Worm (Caenorhabditis elegans): ENCODE data around the gene sdz-6.
A peak's percentile ranks its signal among the peaks of the same experiment; 100 is the strongest.
"Not testable (repeated sequence)": the region's sequence is repeated elsewhere in the genome, so short reads cannot be mapped to it uniquely, and the experiment has no call there.

The sdz-6 gene

DNA sequence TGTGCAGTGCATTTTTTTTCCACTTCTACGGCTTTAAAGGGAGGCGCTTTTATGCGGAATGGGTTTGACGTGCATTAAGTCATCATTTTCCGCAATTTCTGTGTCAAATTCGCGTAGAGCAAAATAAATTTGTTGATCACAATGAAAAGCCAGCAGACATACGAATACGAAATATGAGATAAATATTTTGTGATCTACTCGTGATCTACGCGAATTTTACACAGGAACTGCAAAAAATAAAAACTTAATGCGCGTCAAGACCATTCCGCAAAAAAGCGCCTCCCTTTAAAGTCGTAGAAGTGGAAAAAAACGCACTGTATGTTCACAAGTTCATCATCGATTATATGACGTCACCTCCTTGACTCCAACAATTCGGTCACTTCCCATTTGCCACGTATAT lies 9.0 kb upstream of the sdz-6 start, which contains the start of gene C43D7.8:
C43D7.8 (minus strand) TSS at position 101 of the 400 bp plus-strand sequence.
- TF ChIP-seq ceh-82 (tag; optimal IDR thresholded peaks at IDR 0.05), result no peak
- TF ChIP-seq ceh-8 (GFP tag; optimal IDR thresholded peaks at IDR 0.05), result no peak
- no peak for TF ChIP-seq irx-1 (tag; optimal IDR thresholded peaks at IDR 0.05)
- no peak for TF ChIP-seq lir-3 (tag; optimal IDR thresholded peaks at IDR 0.05; ENCODE audit: poor library complexity)
- no peak for TF ChIP-seq unc-86 (tag; optimal IDR thresholded peaks at IDR 0.05)
- no peak for TF ChIP-seq jun-1 (tag; optimal IDR thresholded peaks at IDR 0.05)
- TF ChIP-seq egl-13 (tag; optimal IDR thresholded peaks at IDR 0.05), result no peak
- TF ChIP-seq dsc-1 (tag; optimal IDR thresholded peaks at IDR 0.05), result no peak

DNA sequence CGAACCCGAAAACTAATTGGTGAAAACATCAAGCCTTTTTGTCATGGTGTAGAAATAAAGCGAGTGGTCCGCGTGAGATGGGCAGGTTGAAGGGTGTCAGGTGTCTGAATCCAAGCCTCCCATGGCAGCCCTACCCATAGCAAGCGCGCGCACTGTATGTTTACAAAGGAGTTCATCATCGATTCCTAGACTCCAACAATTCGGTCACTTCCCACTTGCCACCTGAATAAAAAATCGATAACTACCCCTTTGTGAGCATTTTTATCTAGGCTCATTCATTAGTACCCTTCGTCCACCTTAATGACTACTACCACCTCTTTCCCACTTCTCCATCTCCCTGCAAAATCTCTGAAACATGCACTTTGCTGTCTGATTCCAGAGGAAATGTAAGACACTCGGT lies 7.4 kb upstream of the sdz-6 start, which contains the start of gene fbxb-64:
fbxb-64 (plus strand) TSS at position 301 of the 400 bp plus-strand sequence.
- TF ChIP-seq nhr-20 (tag; optimal IDR thresholded peaks at IDR 0.05), result no peak
- TF ChIP-seq jun-1 (tag; optimal IDR thresholded peaks at IDR 0.05), result no peak
- TF ChIP-seq mef-2 (tag; optimal IDR thresholded peaks at IDR 0.05), result no peak
- no peak for TF ChIP-seq tbx-2 (tag; optimal IDR thresholded peaks at IDR 0.05)
- TF ChIP-seq blmp-1 (tag; optimal IDR thresholded peaks at IDR 0.05), result no peak
- no peak for TF ChIP-seq dpl-1 (GFP tag; optimal IDR thresholded peaks at IDR 0.05)
- no peak for TF ChIP-seq ceh-63 (GFP tag; optimal IDR thresholded peaks at IDR 0.05)
- TF ChIP-seq ztf-11 (tag; optimal IDR thresholded peaks at IDR 0.05), result no peak
- no peak for TF ChIP-seq lin-39 (tag; optimal IDR thresholded peaks at IDR 0.05)
- no peak for TF ChIP-seq dsc-1 (tag; optimal IDR thresholded peaks at IDR 0.05)
- TF ChIP-seq efl-3 (GFP tag; optimal IDR thresholded peaks at IDR 0.05), result no peak
- TF ChIP-seq sptf-1 (tag; optimal IDR thresholded peaks at IDR 0.05), result no peak
- no peak for TF ChIP-seq unc-30 (tag; optimal IDR thresholded peaks at IDR 0.05)
- TF ChIP-seq nhr-47 (tag; optimal IDR thresholded peaks at IDR 0.05), result no peak
- no peak for TF ChIP-seq xbp-1 (tag; optimal IDR thresholded peaks at IDR 0.05)

DNA sequence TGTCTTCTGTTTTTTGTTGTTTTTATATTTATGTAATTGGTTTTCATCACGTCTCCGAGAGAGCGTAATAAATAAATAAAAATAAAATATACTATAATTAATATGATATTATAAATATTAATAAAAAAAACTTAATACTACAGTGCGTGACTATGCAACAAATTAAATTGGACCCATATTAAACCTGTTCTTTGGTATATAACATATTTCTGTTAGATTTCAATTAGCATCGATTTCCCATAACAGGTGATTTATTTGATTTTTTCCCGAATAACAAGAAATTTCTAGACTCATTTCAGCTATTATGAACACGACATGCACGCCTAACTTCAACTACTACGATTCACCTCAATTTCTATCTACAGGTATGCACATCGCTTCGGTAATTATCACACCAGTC lies 3.4 kb upstream of the sdz-6 start, which contains the start of gene srh-208:
srh-208 (plus strand) TSS at position 301 of the 400 bp plus-strand sequence.
- not testable (repeated sequence) for TF ChIP-seq swsn-7 (tag; optimal IDR thresholded peaks at IDR 0.05); nhr-90 (tag; optimal IDR thresholded peaks at IDR 0.05; ENCODE audit: poor library complexity); fkh-8 (tag; optimal IDR thresholded peaks at IDR 0.05)

DNA sequence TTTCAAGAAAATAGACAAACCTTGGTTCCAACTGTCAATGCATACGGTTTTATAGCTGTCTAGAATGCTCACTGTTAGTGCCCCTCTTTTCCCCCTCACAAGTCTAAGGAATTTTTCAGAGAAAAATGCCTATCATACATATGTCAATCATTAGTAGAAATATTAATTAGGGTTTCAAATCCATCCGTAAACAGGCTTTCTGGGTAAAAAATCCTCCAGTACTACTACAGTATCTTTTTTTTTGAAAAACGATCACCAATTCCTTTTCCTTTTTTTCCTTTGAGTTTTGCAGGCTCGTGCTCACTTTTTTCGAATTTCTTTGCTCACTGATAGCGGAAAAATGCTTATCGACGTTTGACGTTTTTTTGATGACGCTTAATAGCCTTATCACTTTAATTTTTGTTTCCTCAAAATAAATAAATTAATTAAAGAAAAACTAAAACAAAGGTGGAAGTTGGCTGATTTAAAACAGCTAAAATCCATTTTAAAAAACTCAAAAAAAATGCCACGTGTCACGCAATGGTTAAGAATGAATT lies 885 bp upstream of the sdz-6 start, which contains the start of gene C43D7.7:
C43D7.7 (minus strand) TSS at position 51 of the 536 bp plus-strand sequence.
- TF ChIP-seq elt-2 (tag; optimal IDR thresholded peaks at IDR 0.05), result peak; percentile 69
- TF ChIP-seq jun-1 (tag; optimal IDR thresholded peaks at IDR 0.05), result no peak

DNA sequence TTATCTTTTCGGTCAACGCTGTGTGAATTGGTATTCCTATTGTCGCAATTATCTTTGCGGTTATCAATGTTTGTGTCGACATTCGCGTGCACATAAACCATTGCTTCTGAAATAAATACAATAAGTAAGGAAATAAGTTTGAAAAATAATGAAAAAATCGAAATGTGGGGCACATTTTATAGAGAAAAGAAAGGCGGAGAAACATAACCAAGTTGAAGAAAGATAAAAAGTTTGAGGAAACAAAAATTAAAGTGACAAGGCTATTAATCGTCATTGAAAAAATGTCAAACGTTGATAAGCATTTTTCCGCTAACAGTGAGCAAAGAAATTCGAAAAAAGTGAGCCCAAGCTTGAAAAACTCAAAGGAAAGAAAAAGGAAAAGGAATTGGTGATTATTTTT lies 2.0 kb downstream of the sdz-6 start, which contains the start of gene C43D7.4:
C43D7.4 (minus strand) TSS at position 101 of the 400 bp plus-strand sequence.
- TF ChIP-seq ceh-90 (tag; optimal IDR thresholded peaks at IDR 0.05), result no peak
- TF ChIP-seq lin-13 (GFP tag; optimal IDR thresholded peaks at IDR 0.05), result no peak
- TF ChIP-seq pqm-1 (tag; optimal IDR thresholded peaks at IDR 0.05), result no peak
- TF ChIP-seq F16B12.6 (tag; optimal IDR thresholded peaks at IDR 0.05), result no peak
- no peak for TF ChIP-seq unc-98 (GFP tag; IDR thresholded peaks at IDR 0.05)
- TF ChIP-seq nhr-47 (tag; optimal IDR thresholded peaks at IDR 0.05), result no peak
- TF ChIP-seq unc-30 (tag; optimal IDR thresholded peaks at IDR 0.05), result no peak
- TF ChIP-seq nhr-76 (tag; optimal IDR thresholded peaks at IDR 0.05), result no peak

DNA sequence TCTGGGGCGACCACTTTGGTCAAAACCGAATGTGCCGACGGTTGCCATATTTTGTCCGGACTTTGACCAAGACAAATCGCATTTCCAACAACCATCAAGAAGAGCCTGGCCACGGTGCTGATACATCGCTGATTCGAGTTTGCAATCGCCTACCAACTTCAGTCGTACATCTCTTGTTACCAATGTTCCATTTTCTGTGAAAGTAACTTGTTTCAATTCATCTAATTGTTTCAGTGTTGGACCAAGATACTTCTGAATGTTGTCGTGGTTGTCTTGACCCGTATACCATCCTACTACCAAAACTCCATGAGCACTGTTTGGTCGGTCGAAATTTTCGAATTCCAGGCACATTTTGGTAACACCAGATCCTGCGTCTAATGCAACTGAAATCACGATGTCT lies 5.0 kb downstream of the sdz-6 start:
- no peak for TF ChIP-seq efl-1 (optimal IDR thresholded peaks at IDR 0.05)
- peak in 1 of 2 experiments; percentile 75 for TF ChIP-seq efl-1 (GFP tag; optimal IDR thresholded peaks at IDR 0.05 in 1 of 2)
- no peak for TF ChIP-seq tbx-2 (tag; optimal IDR thresholded peaks at IDR 0.05)
- no peak for TF ChIP-seq mef-2 (tag; optimal IDR thresholded peaks at IDR 0.05)
